Worm (Caenorhabditis elegans) whole organism, L2 larva: ENCODE data around the gene Y116A8C.30.

Source experiments
- C34F6.9 ChIP-seq: fragments of 150-350 bp; optimal IDR thresholded peaks from 2 replicates; lab custom pipeline; 2014; ENCODE audit warnings: missing biosample characterization, missing genetic modification characterization
- R02D3.7 ChIP-seq: fragments of 150-350 bp; optimal IDR thresholded peaks from 2 replicates; lab custom pipeline; 2014; ENCODE audit warnings: missing biosample characterization, missing genetic modification characterization
- Y55F3AM.14 ChIP-seq: fragments of 200-800 bp; sonication (Bioruptor generic); optimal IDR thresholded peaks from 2 replicates; lab custom pipeline; 2018; ENCODE audit warnings: mild to moderate bottlenecking, missing genetic modification characterization, missing compliant biosample characterization
- ZK546.5 ChIP-seq: sonication (generic microtip); optimal IDR thresholded peaks from 2 replicates; lab custom pipeline; 2017; ENCODE audit warnings: missing biosample characterization, missing genetic modification characterization
- alr-1 ChIP-seq: fragments of 150-350 bp; optimal IDR thresholded peaks from 2 replicates; lab custom pipeline; 2014; ENCODE audit warnings: missing biosample characterization, missing genetic modification characterization
- aly-2 ChIP-seq: fragments of 150-350 bp; optimal IDR thresholded peaks from 2 replicates; lab custom pipeline; 2014; ENCODE audit warnings: missing biosample characterization, missing genetic modification characterization
- ama-1 ChIP-seq: fragments of 150-350 bp; optimal IDR thresholded peaks from 2 replicates; lab custom pipeline; 2018; ENCODE audit warnings: inconsistent platforms
- blmp-1 ChIP-seq: sonication (generic microtip); optimal IDR thresholded peaks from 2 replicates; lab custom pipeline; 2017; ENCODE audit warnings: missing genetic modification characterization, mild to moderate bottlenecking, missing compliant biosample characterization, antibody characterized with exemption, moderate library complexity; ENCODE audit not compliant: insufficient read depth
- ceh-16 ChIP-seq: fragments of 150-350 bp; optimal IDR thresholded peaks from 2 replicates; lab custom pipeline; 2014; ENCODE audit warnings: missing biosample characterization, missing genetic modification characterization
- crh-2 ChIP-seq: sonication (generic microtip); optimal IDR thresholded peaks from 2 replicates; lab custom pipeline; 2017; ENCODE audit warnings: missing biosample characterization, missing genetic modification characterization
- dmd-4 ChIP-seq: sonication (generic microtip); optimal IDR thresholded peaks from 2 replicates; lab custom pipeline; 2017; ENCODE audit warnings: missing biosample characterization, missing genetic modification characterization
- elt-1 ChIP-seq: fragments of 150-350 bp; optimal IDR thresholded peaks from 2 replicates; lab custom pipeline; 2014; ENCODE audit warnings: missing biosample characterization, missing genetic modification characterization
- elt-3 ChIP-seq: sonication (generic microtip); optimal IDR thresholded peaks from 2 replicates; lab custom pipeline; 2017; ENCODE audit warnings: missing biosample characterization, missing genetic modification characterization
- gmeb-1 ChIP-seq: fragments of 150-350 bp; optimal IDR thresholded peaks from 2 replicates; lab custom pipeline; 2014; ENCODE audit warnings: missing biosample characterization, missing genetic modification characterization
- lin-39 ChIP-seq: fragments of 150-350 bp; optimal IDR thresholded peaks from 2 replicates; lab custom pipeline; 2014; ENCODE audit warnings: missing biosample characterization, missing genetic modification reagents, missing genetic modification characterization
- mab-5 ChIP-seq: fragments of 150-350 bp; optimal IDR thresholded peaks from 2 replicates; lab custom pipeline; 2014; ENCODE audit warnings: missing biosample characterization, missing genetic modification characterization
- nhr-10 ChIP-seq: sonication (generic microtip); optimal IDR thresholded peaks from 2 replicates; lab custom pipeline; 2017; ENCODE audit warnings: missing biosample characterization, missing genetic modification characterization
- nhr-11 ChIP-seq: fragments of 150-350 bp; optimal IDR thresholded peaks from 2 replicates; lab custom pipeline; 2014; ENCODE audit warnings: missing biosample characterization, missing genetic modification characterization
- nhr-12 ChIP-seq: fragments of 150-350 bp; optimal IDR thresholded peaks from 2 replicates; lab custom pipeline; 2014; ENCODE audit warnings: missing biosample characterization, missing genetic modification characterization
- nhr-129 ChIP-seq: fragments of 150-350 bp; optimal IDR thresholded peaks from 2 replicates; lab custom pipeline; 2014; ENCODE audit warnings: missing biosample characterization, missing genetic modification characterization
- nhr-21 ChIP-seq: fragments of 150-350 bp; optimal IDR thresholded peaks from 2 replicates; lab custom pipeline; 2014; ENCODE audit warnings: missing biosample characterization, missing genetic modification characterization
- nhr-23 ChIP-seq: fragments of 150-350 bp; optimal IDR thresholded peaks from 2 replicates; lab custom pipeline; 2014; ENCODE audit warnings: missing biosample characterization, missing genetic modification reagents, missing genetic modification characterization
- nhr-237 ChIP-seq: fragments of 150-350 bp; optimal IDR thresholded peaks from 2 replicates; lab custom pipeline; 2014; ENCODE audit warnings: missing biosample characterization, missing genetic modification characterization
- nhr-25 ChIP-seq: fragments of 150-350 bp; sonication (generic microtip); optimal IDR thresholded peaks from 3 replicates; lab custom pipeline; 2014; ENCODE audit warnings: missing biosample characterization, missing genetic modification characterization
- nhr-6 ChIP-seq: fragments of 150-350 bp; optimal IDR thresholded peaks from 2 replicates; lab custom pipeline; 2014; ENCODE audit warnings: missing biosample characterization, missing genetic modification characterization
- nhr-77 ChIP-seq: fragments of 150-350 bp; optimal IDR thresholded peaks from 2 replicates; lab custom pipeline; 2014; ENCODE audit warnings: missing biosample characterization, missing genetic modification characterization
- skn-1 ChIP-seq: sonication (generic microtip); optimal IDR thresholded peaks from 2 replicates; lab custom pipeline; 2017; ENCODE audit warnings: missing biosample characterization, missing genetic modification characterization
- sma-3 ChIP-seq: sonication (generic microtip); optimal IDR thresholded peaks from 2 replicates; lab custom pipeline; 2016; ENCODE audit warnings: missing genetic modification reagents, missing genetic modification characterization, missing compliant biosample characterization
- sma-9 ChIP-seq, 2 experiments: fragments of 150-350 bp in 1 of 2; sonication (generic microtip) in 1 of 2; optimal IDR thresholded peaks; 2 replicates each; lab custom pipeline; 2014 to 2016; ENCODE audit warnings: missing genetic modification characterization in 2 of 2, mild to moderate bottlenecking in 1 of 2, missing biosample characterization in 1 of 2, missing compliant biosample characterization in 1 of 2, missing genetic modification reagents in 1 of 2, moderate library complexity in 1 of 2
- snpc-4 ChIP-seq: fragments of 150-350 bp; optimal IDR thresholded peaks from 2 replicates; lab custom pipeline; 2014; ENCODE audit warnings: missing biosample characterization, missing genetic modification characterization
- unc-55 ChIP-seq: fragments of 150-350 bp; sonication (generic microtip); optimal IDR thresholded peaks from 3 replicates; lab custom pipeline; 2014; ENCODE audit warnings: missing biosample characterization, missing genetic modification reagents, missing genetic modification characterization
- unc-62 ChIP-seq: fragments of 150-350 bp; optimal IDR thresholded peaks from 2 replicates; lab custom pipeline; 2014; ENCODE audit warnings: missing biosample characterization, missing genetic modification reagents, missing genetic modification characterization
- zag-1 ChIP-seq: fragments of 150-350 bp; optimal IDR thresholded peaks from 2 replicates; lab custom pipeline; 2014; ENCODE audit warnings: missing biosample characterization, missing genetic modification characterization
- ztf-1 ChIP-seq: fragments of 200-800 bp; sonication (Bioruptor generic); conservative IDR thresholded peaks from 2 replicates; pipeline ENCODE4 v1.3.6; 2022; ENCODE audit warnings: missing genetic modification characterization, missing compliant biosample characterization
- ztf-11 ChIP-seq: sonication (generic microtip); optimal IDR thresholded peaks from 2 replicates; lab custom pipeline; 2017; ENCODE audit warnings: missing biosample characterization, missing genetic modification characterization
- ztf-4 ChIP-seq: fragments of 150-350 bp; optimal IDR thresholded peaks from 2 replicates; lab custom pipeline; 2014; ENCODE audit warnings: missing biosample characterization, missing genetic modification characterization

Y116A8C.30 gene

DNA sequence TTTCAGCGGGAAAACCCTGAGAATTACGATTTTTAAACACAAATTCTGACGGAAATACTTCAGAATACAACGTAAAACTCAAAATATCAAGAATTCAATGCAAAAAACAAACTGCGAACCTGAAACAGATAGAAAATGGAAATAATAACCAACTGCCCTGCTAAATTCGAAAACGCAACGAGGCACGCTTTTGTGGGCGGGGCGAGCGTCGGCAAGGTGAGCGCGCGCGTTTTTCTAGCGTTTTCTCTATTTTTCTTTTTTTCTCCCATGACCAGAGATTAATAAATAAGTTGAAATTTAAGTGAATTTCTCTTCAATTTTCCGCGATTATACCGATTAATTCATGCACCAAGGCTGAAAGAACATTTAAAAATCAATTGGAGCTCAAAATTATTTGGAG is 15.1 kb upstream of the Y116A8C.30 start, which contains the start of gene uaf-2:
Gene uaf-2 (minus strand): TSS at position 183 of the 400 bp plus-strand sequence.
- TF ChIP-seq sma-3 (GFP tag; lab: Kevin White, UChicago) (peak; percentile 36), C34F6.9 (tag; lab: Kevin White, UChicago) (peak; percentile 22), nhr-12 (tag; lab: Kevin White, UChicago) (no peak), unc-55 (GFP tag; lab: Kevin White, UChicago) (peak; percentile 54), elt-1 (tag; lab: Kevin White, UChicago) (no peak), dmd-4 (no peak), gmeb-1 (tag; lab: Kevin White, UChicago) (peak; percentile 10), nhr-129 (peak; percentile 22), nhr-237 (no peak), crh-2 (tag; lab: Kevin White, UChicago) (peak; percentile 6), nhr-10 (no peak)

DNA sequence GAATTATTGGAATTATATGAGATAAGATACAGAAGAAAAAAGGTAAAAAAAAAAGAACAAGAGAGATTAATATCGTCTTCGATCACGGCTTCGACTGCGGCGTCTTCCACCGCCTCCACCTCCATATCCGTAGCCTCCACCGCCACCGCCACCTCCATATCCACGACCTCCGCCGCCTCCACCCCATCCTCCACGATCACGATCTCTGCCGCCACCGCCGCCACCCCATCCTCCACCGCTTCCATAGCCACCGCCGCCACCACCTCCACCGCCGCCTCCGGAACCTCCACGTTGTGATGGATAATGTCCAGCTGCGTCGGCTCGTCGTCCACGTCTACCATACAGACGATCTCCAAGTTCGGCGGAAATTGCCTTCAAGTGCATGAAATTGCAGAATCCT is 13.3 kb upstream of the Y116A8C.30 start:
- TF ChIP-seq blmp-1 (tag; lab: Kevin White, UChicago) = no peak
- TF ChIP-seq ztf-1 = no peak
- TF ChIP-seq skn-1 (tag; lab: Kevin White, UChicago) = no peak
- TF ChIP-seq aly-2 (tag; lab: Kevin White, UChicago) = no peak
- TF ChIP-seq crh-2 (tag; lab: Kevin White, UChicago) = no peak
- TF ChIP-seq ztf-4 = no peak
- TF ChIP-seq zag-1 = no peak
- TF ChIP-seq alr-1 (tag; lab: Kevin White, UChicago) = no peak
- no peak for TF ChIP-seq ceh-16 (tag; lab: Kevin White, UChicago)
- TF ChIP-seq nhr-77 (tag; lab: Kevin White, UChicago) = no peak
- no peak for TF ChIP-seq ztf-11
- TF ChIP-seq nhr-10 = no peak
- TF ChIP-seq R02D3.7 (tag; lab: Kevin White, UChicago) = no peak
- TF ChIP-seq dmd-4 = no peak
- no peak for TF ChIP-seq nhr-23
- no peak for TF ChIP-seq lin-39
- no peak for TF ChIP-seq nhr-21 (tag; lab: Kevin White, UChicago)
- no peak for TF ChIP-seq nhr-6
- TF ChIP-seq, all 48 proteins: peak for 0

DNA sequence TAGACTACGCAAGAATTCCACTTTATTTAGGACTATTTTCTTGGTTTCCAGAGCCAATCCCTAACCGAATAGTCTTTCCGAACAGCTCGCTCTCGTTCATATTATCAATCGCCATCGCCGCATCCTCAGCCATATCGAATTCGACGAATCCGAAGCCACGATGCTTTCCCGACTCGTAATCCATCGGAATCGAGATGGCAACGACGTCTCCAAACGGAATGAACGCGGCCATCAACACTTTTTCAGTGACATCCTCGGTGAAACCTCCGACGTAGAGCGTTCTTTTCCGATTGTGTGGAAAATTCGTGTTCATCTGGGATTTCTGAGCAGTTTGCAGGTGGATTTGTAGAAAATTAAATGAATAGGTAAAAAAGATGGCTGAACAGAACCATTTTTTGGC is 12.8 kb upstream of the Y116A8C.30 start, which contains the start of gene cyn-13:
Gene cyn-13 (minus strand): TSS at position 313 of the 400 bp plus-strand sequence.
- no peak for TF ChIP-seq skn-1 (tag; lab: Kevin White, UChicago)
- TF ChIP-seq nhr-11 = no peak
- no peak for TF ChIP-seq ama-1 (lab: Kevin White, UChicago)
- TF ChIP-seq snpc-4 (tag; lab: Kevin White, UChicago) = no peak
- no peak for TF ChIP-seq mab-5 (tag; lab: Kevin White, UChicago)
- TF ChIP-seq unc-62 (GFP tag; lab: Kevin White, UChicago) = no peak
- no peak for TF ChIP-seq sma-9 (GFP tag; optimal IDR thresholded peaks at IDR 0.05; lab: Kevin White, UChicago)
- TF ChIP-seq sma-9 (tag; optimal IDR thresholded peaks at IDR 0.05; lab: Kevin White, UChicago) = no peak
- TF ChIP-seq ceh-16 (tag; lab: Kevin White, UChicago) = no peak
- no peak for TF ChIP-seq nhr-25 (tag; lab: Kevin White, UChicago)
- no peak for TF ChIP-seq Y55F3AM.14
- TF ChIP-seq crh-2 (tag; lab: Kevin White, UChicago) = no peak
- no peak for TF ChIP-seq ztf-4
- TF ChIP-seq elt-3 (tag; lab: Kevin White, UChicago) = no peak
- TF ChIP-seq aly-2 (tag; lab: Kevin White, UChicago) = no peak
- TF ChIP-seq ztf-11 = no peak
- no peak for TF ChIP-seq nhr-12 (tag; lab: Kevin White, UChicago)
- no peak for TF ChIP-seq nhr-129
- TF ChIP-seq ZK546.5 (tag; lab: Kevin White, UChicago) = no peak

DNA sequence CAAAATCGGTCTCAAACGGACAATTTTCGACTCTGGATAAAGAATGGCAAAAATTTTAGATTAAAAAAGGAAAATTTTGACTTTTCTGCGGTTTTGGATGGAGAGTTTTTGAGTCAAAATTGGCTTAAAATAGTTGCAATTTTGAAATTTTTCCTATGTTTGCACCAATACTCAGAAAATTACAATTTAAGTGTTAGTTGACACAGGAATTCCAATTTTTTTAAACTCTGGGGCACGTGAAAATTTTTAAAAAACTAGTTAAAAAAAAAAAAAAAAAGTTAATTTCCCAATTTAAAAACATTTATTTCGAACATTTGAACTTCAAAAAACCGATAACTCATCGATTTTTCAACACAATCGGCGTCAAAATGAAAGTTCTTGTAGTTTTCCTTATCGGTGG is 8.3 kb upstream of the Y116A8C.30 start, which contains the start of gene Y116A8C.33:
Gene Y116A8C.33 (plus strand): TSS at position 301 of the 400 bp plus-strand sequence.
- TF ChIP-seq nhr-23 = no peak
- no peak for TF ChIP-seq sma-9 (GFP tag; optimal IDR thresholded peaks at IDR 0.05; lab: Kevin White, UChicago)
- no peak for TF ChIP-seq sma-9 (tag; optimal IDR thresholded peaks at IDR 0.05; lab: Kevin White, UChicago)
- TF ChIP-seq ceh-16 (tag; lab: Kevin White, UChicago) = no peak
- no peak for TF ChIP-seq unc-55 (GFP tag; lab: Kevin White, UChicago)
